Worm (Caenorhabditis elegans) whole organism, L4 larva: ENCODE results near the gene C44B9.3.

Source experiments
- ceh-44 ChIP-seq: fragments of 200-800 bp; sonication (Bioruptor generic); IDR thresholded peaks from 2 replicates; pipeline ENCODE4 v1.3.6; 2022; ENCODE audit warnings: missing genetic modification reagents, missing genetic modification characterization, missing compliant biosample characterization
- ceh-82 ChIP-seq: sonication (generic microtip); optimal IDR thresholded peaks from 2 replicates; lab custom pipeline; 2017; ENCODE audit warnings: missing biosample characterization, missing genetic modification characterization
- duxl-1 ChIP-seq: sonication (generic microtip); optimal IDR thresholded peaks from 2 replicates; lab custom pipeline; 2016; ENCODE audit warnings: mild to moderate bottlenecking, missing genetic modification characterization, moderate library complexity, missing compliant biosample characterization; ENCODE audit not compliant: poor library complexity
- fkh-10 ChIP-seq: fragments of 150-350 bp; optimal IDR thresholded peaks from 2 replicates; lab custom pipeline; 2014; ENCODE audit warnings: missing biosample characterization, missing genetic modification reagents, missing genetic modification characterization
- fos-1 ChIP-seq: fragments of 150-350 bp; optimal IDR thresholded peaks from 2 replicates; lab custom pipeline; 2014; ENCODE audit warnings: missing biosample characterization, missing genetic modification characterization
- lin-15B ChIP-seq: fragments of 150-350 bp; sonication (generic microtip); optimal IDR thresholded peaks from 3 replicates; lab custom pipeline; 2014; ENCODE audit warnings: missing biosample characterization, missing genetic modification characterization
- lin-38 ChIP-seq: fragments of 200-800 bp; sonication (Bioruptor generic); IDR thresholded peaks from 2 replicates; pipeline ENCODE4 v1.3.6; 2022; ENCODE audit warnings: missing genetic modification reagents, missing genetic modification characterization, missing compliant biosample characterization
- lin-39 ChIP-seq: fragments of 150-350 bp; optimal IDR thresholded peaks from 2 replicates; lab custom pipeline; 2014; ENCODE audit warnings: missing biosample characterization, missing genetic modification reagents, missing genetic modification characterization
- madf-9 ChIP-seq: fragments of 200-800 bp; sonication (Bioruptor generic); conservative IDR thresholded peaks from 2 replicates; pipeline ENCODE4 v1.3.6; 2022; ENCODE audit warnings: missing genetic modification reagents, missing genetic modification characterization, missing compliant biosample characterization
- nhr-6 ChIP-seq: fragments of 150-350 bp; optimal IDR thresholded peaks from 2 replicates; lab custom pipeline; 2014; ENCODE audit warnings: missing biosample characterization, missing genetic modification characterization
- sdz-12 ChIP-seq: fragments of 200-800 bp; sonication (Bioruptor generic); optimal IDR thresholded peaks from 2 replicates; lab custom pipeline; 2018; ENCODE audit warnings: mild to moderate bottlenecking, missing genetic modification characterization, missing compliant biosample characterization
- unc-130 ChIP-seq: sonication (generic microtip); optimal IDR thresholded peaks from 2 replicates; lab custom pipeline; 2016; ENCODE audit warnings: missing genetic modification reagents, missing genetic modification characterization, missing compliant biosample characterization
- ztf-11 ChIP-seq: fragments of 150-350 bp; optimal IDR thresholded peaks from 2 replicates; lab custom pipeline; 2014; ENCODE audit warnings: missing biosample characterization, missing genetic modification characterization

ce11 chrIII:10911160-10911559 lies 31.2 kb upstream of the C44B9.3 start, which contains the start of gene cut-6:
- no peak for TF ChIP-seq fkh-10
- no peak for TF ChIP-seq ceh-44
- no peak for TF ChIP-seq unc-130
- TF ChIP-seq madf-9 (GFP tag; lab: Robert Waterston, UW) = no peak
- TF ChIP-seq lin-39 (tag; lab: Kevin White, UChicago) = no peak
- no peak for TF ChIP-seq ztf-11 (tag; lab: Kevin White, UChicago)
- no peak for TF ChIP-seq lin-38 (GFP tag; lab: Robert Waterston, UW)
- TF ChIP-seq sdz-12 = no peak
- no peak for TF ChIP-seq duxl-1 (tag; lab: Kevin White, UChicago)
- no peak for TF ChIP-seq lin-15B (tag; lab: Kevin White, UChicago)
- no peak for TF ChIP-seq fos-1 (tag; lab: Kevin White, UChicago)
- no peak for TF ChIP-seq nhr-6 (tag; lab: Kevin White, UChicago)
- TF ChIP-seq ceh-82 (tag; lab: Kevin White, UChicago) = no peak
